Fruit fly (Drosophila melanogaster) whole organism, wandering third instar larva: ENCODE results near the gene CG5455.

Experiments used
- CG9705 ChIP-seq: fragments of 200-800 bp; sonication (Bioruptor generic); optimal IDR thresholded peaks from 2 replicates; lab custom pipeline; 2018; ENCODE audit warnings: missing biosample characterization, mild to moderate bottlenecking, missing genetic modification characterization
- Dfd ChIP-seq: fragments of >200 bp; optimal IDR thresholded peaks from 2 replicates; lab custom pipeline; 2017; ENCODE audit warnings: missing biosample characterization, missing genetic modification characterization
- Dif ChIP-seq: fragments of 200-275, 200-300 bp; sonication (Bioruptor generic); optimal IDR thresholded peaks from 2 replicates; lab custom pipeline; 2018; ENCODE audit warnings: missing biosample characterization, missing genetic modification characterization; ENCODE audit not compliant: partially characterized antibody
- GATAd ChIP-seq: sonication (Bioruptor generic); optimal IDR thresholded peaks from 2 replicates; lab custom pipeline; 2016; ENCODE audit warnings: missing biosample characterization, missing genetic modification characterization
- Hr78 ChIP-seq: fragments of >200 bp; optimal IDR thresholded peaks from 2 replicates; lab custom pipeline; 2017; ENCODE audit warnings: missing biosample characterization, missing genetic modification characterization
- Mio ChIP-seq: sonication (Bioruptor generic); optimal IDR thresholded peaks from 2 replicates; lab custom pipeline; 2016; ENCODE audit warnings: missing biosample characterization, missing genetic modification characterization
- Myc ChIP-seq: fragments of >200 bp; optimal IDR thresholded peaks from 2 replicates; lab custom pipeline; 2017
- OdsH ChIP-seq: fragments of 200-800 bp; sonication (Bioruptor generic); optimal IDR thresholded peaks from 2 replicates; lab custom pipeline; 2016; ENCODE audit warnings: missing biosample characterization, mild to moderate bottlenecking, missing genetic modification characterization
- br ChIP-seq: fragments of 200-800 bp; sonication (Bioruptor generic); optimal IDR thresholded peaks from 2 replicates; lab custom pipeline; 2016; ENCODE audit warnings: missing biosample characterization, missing genetic modification characterization
- dsf ChIP-seq: sonication (Bioruptor generic); optimal IDR thresholded peaks from 2 replicates; lab custom pipeline; 2016; ENCODE audit warnings: missing biosample characterization, missing genetic modification characterization, borderline replicate concordance
- foxo ChIP-seq, 2 experiments: fragments of 200-800 bp; sonication (Bioruptor generic); optimal IDR thresholded peaks; 2 replicates in 1 of 2; 3 replicates in 1 of 2; lab custom pipeline; 2016 to 2017; ENCODE audit warnings: missing biosample characterization in 2 of 2, missing genetic modification characterization in 2 of 2
- fru ChIP-seq: fragments of 200-800 bp; sonication (Bioruptor generic); optimal IDR thresholded peaks from 3 replicates; lab custom pipeline; 2016; ENCODE audit warnings: missing biosample characterization, mild to moderate bottlenecking, missing genetic modification characterization
- psq ChIP-seq: fragments of 200-800 bp; sonication (Bioruptor generic); optimal IDR thresholded peaks from 3 replicates; lab custom pipeline; 2017; ENCODE audit warnings: missing biosample characterization, mild to moderate bottlenecking, missing genetic modification characterization, moderate library complexity
- usp ChIP-seq: fragments of >200 bp; optimal IDR thresholded peaks from 2 replicates; lab custom pipeline; 2017; ENCODE audit warnings: missing biosample characterization, missing genetic modification characterization

DNA sequence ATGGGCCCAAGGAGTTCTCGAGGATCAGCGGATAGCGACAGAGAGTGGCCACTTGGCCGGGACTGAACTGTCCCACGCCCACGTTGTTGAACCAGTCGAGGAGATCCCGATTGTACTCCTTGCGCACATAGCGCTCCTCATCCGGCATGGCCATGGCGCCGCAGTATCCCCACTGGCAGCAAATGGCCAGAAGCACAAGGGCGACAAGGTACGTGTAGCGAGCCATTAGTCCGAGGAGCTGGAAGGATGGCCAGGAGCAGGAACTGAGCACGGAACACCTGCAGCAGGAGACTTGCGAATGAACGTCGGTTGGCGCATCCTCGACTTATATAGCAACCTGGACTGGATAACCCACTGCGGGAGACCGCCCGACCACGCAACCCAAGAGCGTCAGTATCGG lies 5.5 kb upstream of the CG5455 start, which contains the start of gene Pdf:
- TF ChIP-seq br = no peak
- no peak for TF ChIP-seq Mio
- TF ChIP-seq dsf (GFP tag; lab: Kevin White, UChicago) = no peak
- no peak for TF ChIP-seq OdsH (GFP tag; lab: Kevin White, UChicago)
- no peak for TF ChIP-seq foxo (GFP tag; optimal IDR thresholded peaks at IDR 0.05; lab: Kevin White, UChicago)
- TF ChIP-seq Dif (GFP tag; lab: Kevin White, UChicago) = no peak
- TF ChIP-seq fru (GFP tag; lab: Kevin White, UChicago) = no peak
- TF ChIP-seq GATAd (GFP tag; lab: Kevin White, UChicago) = no peak
- no peak for TF ChIP-seq CG9705 (GFP tag; lab: Kevin White, UChicago)
- TF ChIP-seq Myc (lab: Kevin White, UChicago) = no peak
- no peak for TF ChIP-seq Dfd (GFP tag; lab: Kevin White, UChicago)
- TF ChIP-seq Hr78 (GFP tag; lab: Kevin White, UChicago) = no peak
- TF ChIP-seq usp (GFP tag; lab: Kevin White, UChicago) = no peak
- no peak for TF ChIP-seq psq (GFP tag; lab: Kevin White, UChicago)
